Fruit fly (Drosophila melanogaster): ENCODE measurements around the gene CG13311.

Gene CG13311

dm6 chr3L:8772998-8773684, 28.8 kb downstream of the CG13311 start:
- peak; percentile 85 for TF ChIP-seq CG17801 (GFP tag; optimal IDR thresholded peaks at IDR 0.05; ENCODE audit: partially characterized antibody)

dm6 chr3L:8770616-8771229, 31.2 kb downstream of the CG13311 start:
- TF ChIP-seq CG17801 (GFP tag; optimal IDR thresholded peaks at IDR 0.05; ENCODE audit: partially characterized antibody), result no peak

- peak; percentile 96 for TF ChIP-seq CG17801 (GFP tag; optimal IDR thresholded peaks at IDR 0.05; ENCODE audit: partially characterized antibody)
These were observed 34.1 kb downstream of the CG13311 start for dm6 chr3L:8767876-8768275.

- peak; percentile 90 for TF ChIP-seq CG17801 (GFP tag; optimal IDR thresholded peaks at IDR 0.05; ENCODE audit: partially characterized antibody)
These were observed 35.9 kb downstream of the CG13311 start for dm6 chr3L:8765969-8766538.

dm6 chr3L:8765493-8765892, 36.5 kb downstream of the CG13311 start:
- no peak for TF ChIP-seq CG17801 (GFP tag; optimal IDR thresholded peaks at IDR 0.05; ENCODE audit: partially characterized antibody)

dm6 chr3L:8763794-8764193, 38.2 kb downstream of the CG13311 start:
- TF ChIP-seq CG17801 (GFP tag; optimal IDR thresholded peaks at IDR 0.05; ENCODE audit: partially characterized antibody), result peak; percentile 13

- peak; percentile 24 for TF ChIP-seq CG17801 (GFP tag; optimal IDR thresholded peaks at IDR 0.05; ENCODE audit: partially characterized antibody)
These were observed 38.9 kb downstream of the CG13311 start for dm6 chr3L:8763037-8763454.

dm6 chr3L:8755689-8756088, 46.3 kb downstream of the CG13311 start, which contains the start of gene CG6576:
TSS of gene CG6576 (plus strand) at chr3L:8755989.
- TF ChIP-seq CG17801 (GFP tag; optimal IDR thresholded peaks at IDR 0.05; ENCODE audit: partially characterized antibody), result no peak

dm6 chr3L:8753592-8753991, 48.4 kb downstream of the CG13311 start, which contains the start of gene Fhos:
TSS of gene Fhos (plus strand) at chr3L:8753619.
- TF ChIP-seq CG17801 (GFP tag; optimal IDR thresholded peaks at IDR 0.05; ENCODE audit: partially characterized antibody), result no peak
